Fruit fly (Drosophila melanogaster) whole organism, pupa: ENCODE measurements around the gene CtsF.

ENCODE experiments used
- CG12605 ChIP-seq: fragments of 200-800 bp; sonication (Bioruptor generic); IDR thresholded peaks from 2 replicates; pipeline ENCODE4 v1.3.6; 2022; ENCODE audit warnings: missing biosample characterization, missing genetic modification characterization
- CG13204 ChIP-seq: fragments of 200-800 bp; sonication (Bioruptor generic); optimal IDR thresholded peaks from 2 replicates; lab custom pipeline; 2018; ENCODE audit warnings: missing biosample characterization, mild to moderate bottlenecking, missing genetic modification characterization, moderate library complexity
- CG15710 ChIP-seq: fragments of 200-800 bp; sonication (Bioruptor generic); optimal IDR thresholded peaks from 2 replicates; lab custom pipeline; 2018; ENCODE audit warnings: missing biosample characterization, mild to moderate bottlenecking, missing genetic modification characterization, moderate library complexity
- CG17806 ChIP-seq: fragments of 200-800 bp; sonication (Bioruptor generic); optimal IDR thresholded peaks from 2 replicates; lab custom pipeline; 2018; ENCODE audit warnings: missing biosample characterization, mild to moderate bottlenecking, missing genetic modification characterization, moderate library complexity
- CG4496 ChIP-seq: fragments of 200-800 bp; sonication (Bioruptor generic); IDR thresholded peaks from 3 replicates; pipeline ENCODE4 v1.3.6; 2022; ENCODE audit warnings: missing biosample characterization, missing genetic modification characterization
- CG8159 ChIP-seq: fragments of 200-800 bp; sonication (Bioruptor generic); optimal IDR thresholded peaks from 3 replicates; lab custom pipeline; 2018; ENCODE audit warnings: missing biosample characterization, mild to moderate bottlenecking, missing genetic modification characterization, moderate library complexity
- D1 ChIP-seq: fragments of 200-800 bp; sonication (Bioruptor generic); optimal IDR thresholded peaks from 2 replicates; lab custom pipeline; 2018; ENCODE audit warnings: missing biosample characterization, mild to moderate bottlenecking, missing genetic modification characterization, moderate library complexity
- EcR ChIP-seq: fragments of 200-800 bp; sonication (Bioruptor generic); optimal IDR thresholded peaks from 3 replicates; lab custom pipeline; 2019; ENCODE audit warnings: missing biosample characterization, missing genetic modification characterization, mild to moderate bottlenecking, moderate library complexity, missing genetic modification reagents
- Ets98B ChIP-seq: fragments of 200-800 bp; sonication (Bioruptor generic); IDR thresholded peaks from 2 replicates; pipeline ENCODE4 v1.3.6; 2022; ENCODE audit warnings: missing biosample characterization, missing genetic modification characterization
- Pif1B ChIP-seq: fragments of 200-800 bp; sonication (Bioruptor generic); optimal IDR thresholded peaks from 3 replicates; lab custom pipeline; 2016; ENCODE audit warnings: missing biosample characterization, missing genetic modification characterization
- Snoo ChIP-seq: fragments of 200-800 bp; sonication (Bioruptor generic); optimal IDR thresholded peaks from 3 replicates; lab custom pipeline; 2017; ENCODE audit warnings: missing biosample characterization, mild to moderate bottlenecking, missing genetic modification characterization, inconsistent platforms
- fd96Ca ChIP-seq: fragments of 200-800 bp; sonication (Bioruptor generic); IDR thresholded peaks from 3 replicates; pipeline ENCODE4 v1.3.6; 2022; ENCODE audit warnings: missing biosample characterization, missing genetic modification characterization
- gl ChIP-seq: fragments of 200-800 bp; sonication (Bioruptor generic); optimal IDR thresholded peaks from 2 replicates; lab custom pipeline; 2018; ENCODE audit warnings: missing biosample characterization, mild to moderate bottlenecking, missing genetic modification characterization
- rn ChIP-seq: fragments of 200-800 bp; sonication (Bioruptor generic); IDR thresholded peaks from 2 replicates; pipeline ENCODE4 v1.3.6; 2022; ENCODE audit warnings: missing biosample characterization, missing genetic modification characterization

- TF ChIP-seq gl (tag; lab: Kevin White, UChicago) (no peak), Ets98B (GFP tag; lab: Robert Waterston, UW) (no peak), CG15710 (tag; lab: Kevin White, UChicago) (no peak), EcR (GFP tag; lab: Kevin White, UChicago) (no peak), CG8159 (tag; lab: Kevin White, UChicago) (no peak), CG12605 (GFP tag; lab: Robert Waterston, UW) (no peak), Snoo (tag; lab: Kevin White, UChicago) (no peak), D1 (tag; lab: Kevin White, UChicago) (no peak), Pif1B (no peak), CG4496 (GFP tag; lab: Robert Waterston, UW) (no peak), fd96Ca (GFP tag; lab: Robert Waterston, UW) (no peak), CG13204 (no peak), rn (no peak), CG17806 (no peak)
Measured at dm6 chr3R:5299569-5300195, 48.1 kb upstream of the CtsF start, which contains the start of gene Tim17b1.
